Worm (Caenorhabditis elegans) whole organism, L4 larva: Measurements from ENCODE around the gene F46C5.7.

ENCODE experiments used
- F49E8.2 ChIP-seq: sonication (generic microtip); optimal IDR thresholded peaks from 2 replicates; lab custom pipeline; 2016; ENCODE audit warnings: missing compliant biosample characterization, mild to moderate bottlenecking, missing genetic modification characterization, borderline replicate concordance
- T20F7.1 ChIP-seq: fragments of 200-800 bp; sonication (Bioruptor generic); optimal IDR thresholded peaks from 2 replicates; lab custom pipeline; 2018; ENCODE audit warnings: mild to moderate bottlenecking, missing genetic modification characterization, missing compliant biosample characterization
- T26A8.4 ChIP-seq: fragments of 200-800 bp; sonication (Bioruptor generic); IDR thresholded peaks from 2 replicates; pipeline ENCODE4 v1.3.6; 2022; ENCODE audit warnings: missing genetic modification characterization, missing compliant biosample characterization
- Y5F2A.4 ChIP-seq: fragments of 200-800 bp; sonication (Bioruptor generic); optimal IDR thresholded peaks from 2 replicates; lab custom pipeline; 2018; ENCODE audit warnings: mild to moderate bottlenecking, missing genetic modification characterization, missing compliant biosample characterization
- ZK337.2 ChIP-seq: fragments of 200-800 bp; sonication (Bioruptor generic); IDR thresholded peaks from 2 replicates; pipeline ENCODE4 v1.3.6; 2022; ENCODE audit warnings: missing genetic modification reagents, missing genetic modification characterization, missing compliant biosample characterization
- aha-1 ChIP-seq: fragments of 150-350 bp; peaks from one replicate; lab custom pipeline; 2014; ENCODE audit warnings: missing biosample characterization, missing genetic modification characterization
- arid-1 ChIP-seq: fragments of 200-800 bp; sonication (Bioruptor generic); conservative IDR thresholded peaks from 2 replicates; pipeline ENCODE4 v1.3.6; 2022; ENCODE audit warnings: missing genetic modification reagents, missing genetic modification characterization, missing compliant biosample characterization
- ceh-62 ChIP-seq: sonication (generic microtip); optimal IDR thresholded peaks from 2 replicates; lab custom pipeline; 2017; ENCODE audit warnings: missing biosample characterization, missing genetic modification characterization
- cey-2 ChIP-seq: sonication (generic microtip); optimal IDR thresholded peaks from 3 replicates; lab custom pipeline; 2017; ENCODE audit warnings: missing genetic modification characterization, mild to moderate bottlenecking, missing compliant biosample characterization, antibody characterized with exemption, borderline replicate concordance; ENCODE audit not compliant: insufficient read depth
- daf-12 ChIP-seq: fragments of 150-350 bp; optimal IDR thresholded peaks from 2 replicates; lab custom pipeline; 2014; ENCODE audit warnings: missing biosample characterization, missing genetic modification reagents, missing genetic modification characterization
- daf-16 ChIP-seq, 3 experiments: sonication (generic microtip); optimal IDR thresholded peaks; 2 replicates each; lab custom pipeline; 2016 to 2017; ENCODE audit warnings: missing genetic modification characterization in 3 of 3, missing genetic modification reagents in 3 of 3, mild to moderate bottlenecking in 2 of 3, missing compliant biosample characterization in 2 of 3, missing biosample characterization in 1 of 3, moderate library complexity in 1 of 3
- daf-19 ChIP-seq: fragments of 200-800 bp; sonication (Bioruptor generic); conservative IDR thresholded peaks from 2 replicates; pipeline ENCODE4 v1.3.6; 2022; ENCODE audit warnings: missing genetic modification characterization, missing compliant biosample characterization
- daf-8 ChIP-seq: fragments of 200-800 bp; sonication (Bioruptor generic); IDR thresholded peaks from 2 replicates; pipeline ENCODE4 v1.3.6; 2022; ENCODE audit warnings: missing genetic modification characterization, missing compliant biosample characterization
- dmd-8 ChIP-seq: fragments of 200-800 bp; sonication (Bioruptor generic); IDR thresholded peaks from 2 replicates; pipeline ENCODE4 v1.3.6; 2022; ENCODE audit warnings: missing genetic modification characterization, missing compliant biosample characterization
- dpl-1 ChIP-seq: fragments of 150-350 bp; optimal IDR thresholded peaks from 2 replicates; lab custom pipeline; 2014; ENCODE audit warnings: missing biosample characterization, missing genetic modification reagents, missing genetic modification characterization
- dve-1 ChIP-seq: sonication (generic microtip); optimal IDR thresholded peaks from 2 replicates; lab custom pipeline; 2017; ENCODE audit warnings: antibody characterized with exemption, mild to moderate bottlenecking, missing genetic modification characterization, missing compliant biosample characterization; ENCODE audit not compliant: insufficient read depth
- egl-43 ChIP-seq: fragments of 200-800 bp; sonication (Bioruptor generic); IDR thresholded peaks from 2 replicates; pipeline ENCODE4 v1.3.6; 2022; ENCODE audit warnings: missing genetic modification reagents, missing genetic modification characterization, missing compliant biosample characterization
- fkh-10 ChIP-seq: fragments of 150-350 bp; optimal IDR thresholded peaks from 2 replicates; lab custom pipeline; 2014; ENCODE audit warnings: missing biosample characterization, missing genetic modification reagents, missing genetic modification characterization
- hlh-30 ChIP-seq: sonication (generic microtip); optimal IDR thresholded peaks from 2 replicates; lab custom pipeline; 2017; ENCODE audit warnings: antibody characterized with exemption, mild to moderate bottlenecking, missing genetic modification characterization, missing compliant biosample characterization; ENCODE audit not compliant: insufficient read depth
- hmg-1.1 ChIP-seq: fragments of 200-800 bp; sonication (Bioruptor generic); IDR thresholded peaks from 2 replicates; pipeline ENCODE4 v1.3.6; 2022; ENCODE audit warnings: missing genetic modification reagents, missing genetic modification characterization, missing compliant biosample characterization
- lim-7 ChIP-seq: fragments of 200-800 bp; sonication (Bioruptor generic); IDR thresholded peaks from 2 replicates; pipeline ENCODE4 v1.3.6; 2022; ENCODE audit warnings: missing genetic modification characterization, missing compliant biosample characterization
- lin-15B ChIP-seq: fragments of 150-350 bp; sonication (generic microtip); optimal IDR thresholded peaks from 3 replicates; lab custom pipeline; 2014; ENCODE audit warnings: missing biosample characterization, missing genetic modification characterization
- lin-39 ChIP-seq: fragments of 150-350 bp; optimal IDR thresholded peaks from 2 replicates; lab custom pipeline; 2014; ENCODE audit warnings: missing biosample characterization, missing genetic modification reagents, missing genetic modification characterization
- lsy-2 ChIP-seq, 2 experiments: fragments of 150-350 bp in 1 of 2; sonication (generic microtip) in 1 of 2; optimal IDR thresholded peaks; 2 replicates each; lab custom pipeline; 2014 to 2017; ENCODE audit warnings: missing biosample characterization in 2 of 2, missing genetic modification characterization in 2 of 2
- mes-2 ChIP-seq: sonication (generic microtip); optimal IDR thresholded peaks from 2 replicates; lab custom pipeline; 2016; ENCODE audit warnings: missing genotype, mild to moderate bottlenecking, missing genetic modification characterization, missing compliant biosample characterization; ENCODE audit not compliant: poor library complexity, severe bottlenecking
- nhr-25 ChIP-seq: sonication (generic microtip); optimal IDR thresholded peaks from 2 replicates; lab custom pipeline; 2017; ENCODE audit warnings: missing genetic modification characterization, mild to moderate bottlenecking, missing compliant biosample characterization, antibody characterized with exemption, moderate library complexity, borderline replicate concordance; ENCODE audit not compliant: insufficient read depth
- nhr-76 ChIP-seq: fragments of 150-350 bp; optimal IDR thresholded peaks from 2 replicates; lab custom pipeline; 2014; ENCODE audit warnings: missing biosample characterization, missing genetic modification characterization
- nhr-77 ChIP-seq: fragments of 150-350 bp; optimal IDR thresholded peaks from 2 replicates; lab custom pipeline; 2014; ENCODE audit warnings: missing biosample characterization, missing genetic modification characterization
- pha-4 ChIP-seq, 2 experiments: fragments of 150-350 bp in 1 of 2; fragments of 200-800 bp in 1 of 2; sonication (Bioruptor generic) in 1 of 2; IDR thresholded peaks in 1 of 2; optimal IDR thresholded peaks in 1 of 2; 2 replicates each; pipeline versions ENCODE4 v1.3.6 to Lab custom; 2014 to 2022; ENCODE audit warnings: missing genetic modification characterization in 2 of 2, missing genetic modification reagents in 2 of 2, missing biosample characterization in 1 of 2, missing compliant biosample characterization in 1 of 2
- php-3 ChIP-seq: fragments of 200-800 bp; sonication (Bioruptor generic); IDR thresholded peaks from 2 replicates; pipeline ENCODE4 v1.3.6; 2022; ENCODE audit warnings: missing genetic modification reagents, missing genetic modification characterization, missing compliant biosample characterization
- pqm-1 ChIP-seq: sonication (generic microtip); optimal IDR thresholded peaks from 2 replicates; lab custom pipeline; 2017; ENCODE audit warnings: missing biosample characterization, missing genetic modification characterization
- rbr-2 ChIP-seq: sonication (generic microtip); optimal IDR thresholded peaks from 2 replicates; lab custom pipeline; 2016; ENCODE audit warnings: missing genotype, missing genetic modification characterization, missing compliant biosample characterization
- set-16 ChIP-seq: fragments of 200-800 bp; sonication (Bioruptor generic); IDR thresholded peaks from 2 replicates; pipeline ENCODE4 v1.3.6; 2022; ENCODE audit warnings: missing genetic modification reagents, missing genetic modification characterization, missing compliant biosample characterization
- snpc-4 ChIP-seq: fragments of 150-350 bp; optimal IDR thresholded peaks from 2 replicates; lab custom pipeline; 2014; ENCODE audit warnings: missing biosample characterization, missing genetic modification characterization
- spr-1 ChIP-seq: sonication (generic microtip); optimal IDR thresholded peaks from 2 replicates; lab custom pipeline; 2016; ENCODE audit warnings: mild to moderate bottlenecking, missing genetic modification characterization, missing compliant biosample characterization
- unc-130 ChIP-seq: sonication (generic microtip); optimal IDR thresholded peaks from 2 replicates; lab custom pipeline; 2016; ENCODE audit warnings: missing genetic modification reagents, missing genetic modification characterization, missing compliant biosample characterization
- unc-39 ChIP-seq: sonication (generic microtip); optimal IDR thresholded peaks from 2 replicates; lab custom pipeline; 2017; ENCODE audit warnings: missing biosample characterization, missing genetic modification characterization
- unc-62 ChIP-seq, 3 experiments: fragments of 150-350 bp in 1 of 3; sonication (generic microtip); optimal IDR thresholded peaks in 2 of 3; peaks in 1 of 3; 1 replicate in 1 of 3; 2 replicates in 2 of 3; lab custom pipeline; 2014 to 2017; ENCODE audit warnings: missing biosample characterization in 3 of 3, missing genetic modification characterization in 3 of 3, missing genetic modification reagents in 3 of 3, missing genotype in 1 of 3
- zip-2 ChIP-seq: fragments of 150-350 bp; optimal IDR thresholded peaks from 2 replicates; lab custom pipeline; 2014; ENCODE audit warnings: missing biosample characterization, missing genetic modification characterization

F46C5.7 gene

DNA sequence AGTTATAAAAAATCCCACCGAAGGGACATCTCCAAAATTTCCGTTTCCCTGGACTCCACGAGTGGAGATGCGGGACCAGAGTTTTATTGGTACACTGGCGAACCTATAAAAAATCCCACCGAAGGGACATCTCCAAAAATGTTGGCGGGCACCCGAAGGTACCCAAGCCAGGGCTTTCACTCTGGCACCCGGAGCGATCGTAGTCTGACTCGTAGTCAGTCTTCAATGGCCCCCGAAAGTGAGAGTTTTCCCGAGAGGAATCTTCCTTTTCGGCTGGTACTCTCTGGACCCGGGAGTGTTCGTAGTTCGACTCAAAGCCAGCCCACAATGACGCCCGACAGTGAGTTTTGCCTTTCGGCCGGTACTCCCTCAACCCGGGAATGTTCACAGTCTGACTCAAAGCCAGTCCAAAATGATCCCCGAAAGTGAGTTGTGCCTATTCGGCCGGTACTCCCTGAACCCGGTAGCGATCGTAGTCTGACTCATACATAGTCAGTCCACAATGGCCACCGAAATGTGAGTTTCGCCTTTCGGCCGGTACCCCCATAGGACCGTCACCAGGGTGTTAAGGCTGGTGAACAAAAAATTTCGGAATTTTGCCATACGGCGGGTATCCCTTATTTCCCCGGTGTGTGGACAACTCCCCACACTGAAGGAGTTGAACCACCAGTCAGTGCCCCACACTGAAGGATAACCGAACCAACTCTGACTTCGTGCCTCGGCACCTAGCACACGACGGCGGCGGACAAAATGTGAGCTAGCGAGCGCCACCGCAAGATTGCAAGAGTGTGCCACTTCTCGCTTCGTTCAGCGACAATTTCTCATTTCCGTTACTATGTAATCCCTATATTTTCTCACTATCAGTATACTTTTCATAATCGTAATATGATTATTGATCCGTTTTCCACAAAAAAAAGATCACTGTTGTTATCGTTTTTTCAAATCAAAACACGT, 38.2 kb downstream of the F46C5.7 start:
- TF ChIP-seq unc-130 (GFP tag; lab: Kevin White, UChicago), result peak; percentile 13
- TF ChIP-seq T26A8.4, result 0 out of 2 replicates have a peak, but pooled peaks have one; percentile 50
- TF ChIP-seq egl-43 (GFP tag; lab: Robert Waterston, UW), result 0 out of 2 replicates have a peak, but pooled peaks have one; percentile 37
- TF ChIP-seq unc-62 (GFP tag; optimal IDR thresholded peaks at IDR 0.05 in 1 of 2; lab: Kevin White, UChicago), result peak in 1 of 2 experiments; percentile 51
- no peak for TF ChIP-seq unc-62 (tag; optimal IDR thresholded peaks at IDR 0.05; lab: Kevin White, UChicago)
- TF ChIP-seq fkh-10, result no peak
- no peak for TF ChIP-seq zip-2 (tag; lab: Kevin White, UChicago)
- no peak for TF ChIP-seq hlh-30
- peak; percentile 34 for TF ChIP-seq snpc-4 (tag; lab: Kevin White, UChicago)
- TF ChIP-seq F49E8.2 (tag; lab: Kevin White, UChicago), result peak; percentile 55
- TF ChIP-seq set-16 (GFP tag; lab: Robert Waterston, UW), result peak; percentile 44; the same call in 1 of the 2 replicates
- no peak for TF ChIP-seq spr-1
- 0 out of 2 replicates have a peak, but pooled peaks have one; percentile 52 for TF ChIP-seq dmd-8 (GFP tag; lab: Robert Waterston, UW)
- 0 out of 2 replicates have a peak, but pooled peaks have one; percentile 9 for TF ChIP-seq php-3 (GFP tag; lab: Robert Waterston, UW)

DNA sequence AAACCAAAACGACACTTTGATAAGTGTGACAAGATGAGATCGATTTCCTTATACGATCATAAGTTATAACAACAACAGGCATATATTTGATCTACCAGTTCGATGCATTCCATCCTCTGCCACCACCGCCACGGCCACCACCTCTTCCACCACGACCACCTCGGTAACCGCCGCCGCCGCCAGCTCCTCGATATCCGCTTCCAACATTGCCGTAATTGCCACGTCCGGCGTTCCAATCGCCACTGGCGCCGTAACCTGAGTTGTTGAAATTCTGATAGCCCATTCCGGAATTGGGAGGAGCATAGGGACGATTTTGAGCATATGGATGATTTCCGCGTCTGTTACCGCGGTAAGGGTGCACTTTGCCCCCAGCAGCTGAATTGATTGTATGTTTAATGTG, 39.4 kb downstream of the F46C5.7 start:
- TF ChIP-seq egl-43 (GFP tag; lab: Robert Waterston, UW) (0 out of 2 replicates have a peak, but pooled peaks have one; percentile 49), Y5F2A.4 (no peak), set-16 (GFP tag; lab: Robert Waterston, UW) (peak; percentile 58), arid-1 (GFP tag; lab: Robert Waterston, UW) (0 out of 2 replicates have a peak, but pooled peaks have one; percentile 26), T20F7.1 (GFP tag; lab: Kevin White, UChicago) (no peak)

DNA sequence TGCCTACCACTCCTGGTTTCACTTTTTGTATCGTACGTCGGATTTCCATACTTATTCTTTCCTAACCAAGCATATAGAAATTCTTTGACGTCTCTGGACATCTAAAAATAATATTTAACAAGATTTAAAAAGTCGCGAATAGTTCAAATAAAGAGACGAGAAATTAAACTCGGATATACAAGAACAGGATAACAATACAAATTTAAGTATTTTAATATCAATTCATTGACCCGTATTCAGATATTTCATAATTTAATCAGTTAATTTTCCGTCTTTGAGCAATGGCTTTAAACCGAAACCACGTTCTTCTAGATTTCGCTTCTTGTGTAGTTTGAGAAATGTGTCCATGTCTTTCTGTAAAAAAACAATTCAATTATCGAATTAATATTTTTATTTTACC, 44.4 kb downstream of the F46C5.7 start, which contains the start of gene rha-1:
Gene rha-1, minus strand, starts transcription at position 101 of the 400 bp plus-strand sequence.
- no peak for TF ChIP-seq hlh-30
- TF ChIP-seq, all 104 proteins: peak for 0

DNA sequence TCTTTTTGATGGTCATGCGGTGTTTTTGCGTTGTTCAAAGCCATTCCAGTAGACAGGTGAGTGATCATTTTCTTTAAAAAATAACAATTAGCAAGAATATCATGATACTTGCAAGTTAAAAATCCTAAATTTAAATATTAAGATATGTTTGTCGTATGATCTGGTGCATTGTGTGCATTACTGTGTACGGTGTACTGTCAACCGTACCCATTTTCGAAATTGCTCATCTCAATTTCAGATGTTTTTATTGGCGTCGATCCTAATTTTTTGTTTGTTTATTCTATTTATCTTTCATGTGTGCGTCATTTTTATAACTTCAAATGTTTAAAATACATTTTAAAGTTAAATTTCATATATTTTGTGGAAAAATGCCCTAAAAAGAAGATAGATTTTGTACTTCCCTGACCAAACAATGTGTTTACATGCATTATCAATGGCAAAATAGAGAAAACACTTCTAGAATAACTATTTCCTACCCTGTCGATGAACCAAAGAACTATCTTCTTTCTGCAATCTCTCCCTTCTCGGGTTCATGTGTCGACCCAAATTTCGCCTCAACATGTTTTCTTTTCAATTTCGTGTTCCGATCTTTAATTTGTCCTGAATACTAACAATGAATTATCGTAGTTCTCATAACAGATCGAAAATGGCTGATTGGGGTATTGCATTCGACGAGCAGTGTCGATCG, 45.3 kb downstream of the F46C5.7 start, which contains the start of the genes T07D4.5 and ddx-19:
Gene T07D4.5, minus strand, starts transcription at position 71 of the 688 bp plus-strand sequence.
Gene ddx-19, plus strand, starts transcription at position 638 of the 688 bp plus-strand sequence.
- TF ChIP-seq daf-19 (GFP tag; lab: Robert Waterston, UW) (no peak), rbr-2 (tag; lab: Kevin White, UChicago) (peak; percentile 34), hmg-1.1 (GFP tag; lab: Robert Waterston, UW) (no peak), nhr-77 (peak; percentile 1), lim-7 (GFP tag; lab: Robert Waterston, UW) (no peak), lsy-2 (tag; optimal IDR thresholded peaks at IDR 0.05; lab: Kevin White, UChicago) (peak; percentile 75 to 98), pha-4 (GFP tag; IDR thresholded peaks at IDR 0.05; lab: Robert Waterston, UW) (no peak), pha-4 (tag; optimal IDR thresholded peaks at IDR 0.05; lab: Kevin White, UChicago) (peak; percentile 61), cey-2 (no peak), daf-12 (tag; lab: Kevin White, UChicago) (no peak), pqm-1 (tag; lab: Kevin White, UChicago) (no peak), nhr-25 (tag; lab: Kevin White, UChicago) (no peak), unc-39 (tag; lab: Kevin White, UChicago) (no peak), daf-16 (GFP tag; optimal IDR thresholded peaks at IDR 0.05; lab: Kevin White, UChicago) (no peak), daf-16 (tag; optimal IDR thresholded peaks at IDR 0.05; lab: Kevin White, UChicago) (peak; percentile 41), lin-15B (tag; lab: Kevin White, UChicago) (no peak), daf-8 (GFP tag; lab: Robert Waterston, UW) (no peak), lin-39 (tag; lab: Kevin White, UChicago) (no peak), mes-2 (tag; lab: Kevin White, UChicago) (peak; percentile 75), aha-1 (tag; lab: Kevin White, UChicago) (peak; percentile 72), dpl-1 (peak; percentile 62), nhr-76 (tag; lab: Kevin White, UChicago) (no peak), dve-1 (peak; percentile 71), ZK337.2 (GFP tag; lab: Robert Waterston, UW) (no peak), ceh-62 (tag; lab: Kevin White, UChicago) (no peak)
